Worm (Caenorhabditis elegans) whole organism, L2 larva: ENCODE data around the gene wht-6.

Experiments
- alr-1 ChIP-seq: fragments of 150-350 bp; optimal IDR thresholded peaks from 2 replicates; lab custom pipeline; 2014; ENCODE audit warnings: missing biosample characterization, missing genetic modification characterization
- ceh-82 ChIP-seq: fragments of 150-350 bp; optimal IDR thresholded peaks from 2 replicates; lab custom pipeline; 2014; ENCODE audit warnings: missing biosample characterization, missing genetic modification characterization
- egl-27 ChIP-seq: sonication (generic microtip); optimal IDR thresholded peaks from 3 replicates; lab custom pipeline; 2017; ENCODE audit warnings: missing biosample characterization, missing genetic modification reagents, missing genetic modification characterization
- elt-1 ChIP-seq: fragments of 150-350 bp; optimal IDR thresholded peaks from 2 replicates; lab custom pipeline; 2014; ENCODE audit warnings: missing biosample characterization, missing genetic modification characterization
- elt-3 ChIP-seq: sonication (generic microtip); optimal IDR thresholded peaks from 2 replicates; lab custom pipeline; 2017; ENCODE audit warnings: missing biosample characterization, missing genetic modification characterization
- nhr-129 ChIP-seq: fragments of 150-350 bp; optimal IDR thresholded peaks from 2 replicates; lab custom pipeline; 2014; ENCODE audit warnings: missing biosample characterization, missing genetic modification characterization
- nhr-23 ChIP-seq: fragments of 150-350 bp; optimal IDR thresholded peaks from 2 replicates; lab custom pipeline; 2014; ENCODE audit warnings: missing biosample characterization, missing genetic modification reagents, missing genetic modification characterization
- nhr-237 ChIP-seq: fragments of 150-350 bp; optimal IDR thresholded peaks from 2 replicates; lab custom pipeline; 2014; ENCODE audit warnings: missing biosample characterization, missing genetic modification characterization
- peb-1 ChIP-seq: fragments of 150-350 bp; optimal IDR thresholded peaks from 2 replicates; lab custom pipeline; 2014; ENCODE audit warnings: missing biosample characterization, missing genetic modification characterization
- sem-4 ChIP-seq: fragments of 150-350 bp; optimal IDR thresholded peaks from 2 replicates; lab custom pipeline; 2014; ENCODE audit warnings: missing biosample characterization, missing genetic modification reagents, missing genetic modification characterization
- sma-9 ChIP-seq, 2 experiments: fragments of 150-350 bp in 1 of 2; sonication (generic microtip) in 1 of 2; optimal IDR thresholded peaks; 2 replicates each; lab custom pipeline; 2014 to 2016; ENCODE audit warnings: missing genetic modification characterization in 2 of 2, mild to moderate bottlenecking in 1 of 2, missing biosample characterization in 1 of 2, missing compliant biosample characterization in 1 of 2, missing genetic modification reagents in 1 of 2, moderate library complexity in 1 of 2
- unc-39 ChIP-seq: fragments of 150-350 bp; optimal IDR thresholded peaks from 2 replicates; lab custom pipeline; 2014; ENCODE audit warnings: missing biosample characterization, missing genetic modification characterization
- unc-62 ChIP-seq: fragments of 150-350 bp; optimal IDR thresholded peaks from 2 replicates; lab custom pipeline; 2014; ENCODE audit warnings: missing biosample characterization, missing genetic modification reagents, missing genetic modification characterization
- ztf-4 ChIP-seq: fragments of 150-350 bp; optimal IDR thresholded peaks from 2 replicates; lab custom pipeline; 2014; ENCODE audit warnings: missing biosample characterization, missing genetic modification characterization

The wht-6 gene

DNA sequence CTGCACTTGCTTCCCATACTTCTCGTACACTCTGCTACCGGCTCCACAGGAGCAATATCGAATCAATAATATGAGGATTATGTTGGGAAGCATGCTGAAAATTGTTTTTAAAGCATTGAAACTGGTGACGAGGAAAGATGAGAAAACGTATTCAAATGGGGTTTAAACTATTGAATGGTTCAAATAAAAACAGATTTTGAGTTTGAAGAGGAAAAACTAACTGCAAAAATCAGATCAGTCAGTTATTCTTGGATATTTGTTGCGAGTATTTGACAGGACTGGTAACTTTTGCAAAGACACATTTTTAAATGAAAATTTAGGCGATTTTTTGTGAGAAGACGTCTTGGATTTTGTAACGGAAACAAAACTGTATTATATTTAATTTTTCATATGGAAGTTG, 43.1 kb downstream of the wht-6 start, which contains the start of gene acr-5:
Gene acr-5, minus strand, starts transcription at position 101 of the 400 bp plus-strand sequence.
- TF ChIP-seq peb-1 (no peak), elt-1 (tag; lab: Kevin White, UChicago) (no peak), nhr-129 (no peak), alr-1 (no peak), ztf-4 (tag; lab: Kevin White, UChicago) (no peak), egl-27 (tag; lab: Kevin White, UChicago) (no peak), ceh-82 (tag; lab: Kevin White, UChicago) (no peak), unc-39 (no peak), unc-62 (GFP tag; lab: Kevin White, UChicago) (no peak)

DNA sequence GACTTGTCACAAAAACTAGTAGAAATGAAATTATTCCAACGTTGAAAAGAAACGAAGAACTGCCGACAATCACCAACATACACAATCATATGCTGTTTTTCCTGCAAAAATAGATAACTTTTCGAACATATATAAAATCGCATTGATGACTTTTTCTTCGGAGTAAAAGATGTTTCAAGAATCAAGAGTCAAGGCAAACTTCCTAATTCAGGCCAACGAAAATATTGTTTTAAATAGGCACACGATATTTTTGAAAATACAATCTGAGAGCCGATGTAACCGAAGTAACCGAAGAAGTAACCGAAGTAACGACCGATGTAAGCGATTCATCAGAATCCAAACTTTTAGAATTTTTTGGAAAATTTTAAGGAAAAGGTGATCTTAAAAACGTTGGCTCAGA, 48.4 kb downstream of the wht-6 start, which contains the start of gene C09E7.10:
Gene C09E7.10, minus strand, starts transcription at position 101 of the 400 bp plus-strand sequence.
- TF ChIP-seq elt-3 (tag; lab: Kevin White, UChicago): no peak
- no peak for TF ChIP-seq elt-1 (tag; lab: Kevin White, UChicago)
- TF ChIP-seq sem-4 (tag; lab: Kevin White, UChicago): no peak
- TF ChIP-seq nhr-23: no peak
- no peak for TF ChIP-seq sma-9 (GFP tag; optimal IDR thresholded peaks at IDR 0.05; lab: Kevin White, UChicago)
- TF ChIP-seq sma-9 (tag; optimal IDR thresholded peaks at IDR 0.05; lab: Kevin White, UChicago): no peak
- TF ChIP-seq nhr-237: no peak
- TF ChIP-seq peb-1: no peak
